Fruit fly (Drosophila melanogaster) whole organism, embryonic: ENCODE results near the gene Datp.
A peak's percentile ranks its signal among the peaks of the same experiment; 100 is the strongest.

ENCODE experiments used
- C15 ChIP-seq: fragments of 200-800 bp; sonication (Bioruptor generic); IDR thresholded peaks from 3 replicates; pipeline ENCODE4 v1.3.6; 2022; ENCODE audit warnings: missing biosample characterization, missing genetic modification characterization
- CG11723 ChIP-seq: fragments of 200-800 bp; sonication (Bioruptor generic); optimal IDR thresholded peaks from 2 replicates; lab custom pipeline; 2017; ENCODE audit warnings: missing biosample characterization, mild to moderate bottlenecking, missing genetic modification characterization
- CG12219 ChIP-seq: fragments of 200-800 bp; sonication (Bioruptor generic); optimal IDR thresholded peaks from 3 replicates; lab custom pipeline; 2018; ENCODE audit warnings: missing biosample characterization, mild to moderate bottlenecking, missing genetic modification characterization
- CG13624 ChIP-seq: fragments of 200-800 bp; sonication (Bioruptor generic); optimal IDR thresholded peaks from 2 replicates; lab custom pipeline; 2016; ENCODE audit warnings: missing biosample characterization, missing genetic modification characterization
- CG14050 ChIP-seq: fragments of 200-800 bp; sonication (Bioruptor generic); IDR thresholded peaks from 3 replicates; pipeline ENCODE4 v1.3.6; 2022; ENCODE audit warnings: missing biosample characterization, missing genetic modification characterization
- CG14860 ChIP-seq: fragments of 200-800 bp; sonication (Bioruptor generic); IDR thresholded peaks from 3 replicates; pipeline ENCODE4 v1.3.6; 2022; ENCODE audit warnings: missing biosample characterization, missing genetic modification characterization; ENCODE audit not compliant: partially characterized antibody
- CG15696 ChIP-seq: fragments of 200-800 bp; sonication (Bioruptor generic); optimal IDR thresholded peaks from 2 replicates; lab custom pipeline; 2019; ENCODE audit warnings: missing biosample characterization, mild to moderate bottlenecking, missing genetic modification characterization, moderate library complexity
- CG16813 ChIP-seq: fragments of 200-800 bp; sonication (Bioruptor generic); IDR thresholded peaks from 3 replicates; pipeline ENCODE4 v1.3.6; 2022; ENCODE audit warnings: missing biosample characterization, missing genetic modification characterization; ENCODE audit not compliant: partially characterized antibody
- CG2202 ChIP-seq: fragments of 200-800 bp; sonication (Bioruptor generic); optimal IDR thresholded peaks from 2 replicates; lab custom pipeline; 2018; ENCODE audit warnings: missing biosample characterization, mild to moderate bottlenecking, missing genetic modification characterization
- CG30431 ChIP-seq: fragments of 200-800 bp; sonication (Bioruptor generic); optimal IDR thresholded peaks from 2 replicates; lab custom pipeline; 2017; ENCODE audit warnings: missing biosample characterization, missing genetic modification characterization
- CG3065 ChIP-seq: fragments of 200-800 bp; sonication (Bioruptor generic); optimal IDR thresholded peaks from 2 replicates; lab custom pipeline; 2016; ENCODE audit warnings: missing biosample characterization, missing genetic modification characterization
- CG32532 ChIP-seq: fragments of 200-800 bp; sonication (Bioruptor generic); IDR thresholded peaks from 2 replicates; pipeline ENCODE4 v1.3.6; 2022; ENCODE audit warnings: missing biosample characterization, missing genetic modification characterization
- CG32767 ChIP-seq: fragments of 200-800 bp; sonication (Bioruptor generic); IDR thresholded peaks from 2 replicates; pipeline ENCODE4 v1.3.6; 2022; ENCODE audit warnings: missing biosample characterization, missing genetic modification characterization
- CG3995 ChIP-seq: fragments of 200-800 bp; sonication (Bioruptor generic); optimal IDR thresholded peaks from 3 replicates; lab custom pipeline; 2016; ENCODE audit warnings: missing biosample characterization, missing genetic modification characterization
- CG4328 ChIP-seq: fragments of 200-800 bp; sonication (Bioruptor generic); optimal IDR thresholded peaks from 3 replicates; lab custom pipeline; 2017; ENCODE audit warnings: missing biosample characterization, missing genetic modification reagents, missing genetic modification characterization
- CG6254 ChIP-seq: fragments of 200-800 bp; sonication (Bioruptor generic); optimal IDR thresholded peaks from 3 replicates; lab custom pipeline; 2017; ENCODE audit warnings: mild to moderate bottlenecking, missing biosample characterization, missing genetic modification reagents, missing genetic modification characterization
- CG6765 ChIP-seq: fragments of 200-800 bp; sonication (Bioruptor generic); optimal IDR thresholded peaks from 3 replicates; lab custom pipeline; 2017; ENCODE audit warnings: missing biosample characterization, mild to moderate bottlenecking, missing genetic modification characterization
- CG8388 ChIP-seq: fragments of 200-800 bp; sonication (Bioruptor generic); optimal IDR thresholded peaks from 2 replicates; lab custom pipeline; 2019; ENCODE audit warnings: missing biosample characterization, mild to moderate bottlenecking, missing genetic modification characterization, moderate library complexity
- CG9817 ChIP-seq: fragments of 200-800 bp; sonication (Bioruptor generic); optimal IDR thresholded peaks from 2 replicates; lab custom pipeline; 2018; ENCODE audit warnings: missing biosample characterization, mild to moderate bottlenecking, missing genetic modification characterization, moderate library complexity
- CoRest ChIP-seq: fragments of 200-800 bp; sonication (Bioruptor generic); optimal IDR thresholded peaks from 3 replicates; lab custom pipeline; 2018; ENCODE audit warnings: missing biosample characterization, mild to moderate bottlenecking, missing genetic modification characterization, moderate library complexity
- E2f2 ChIP-seq: fragments of 200-800 bp; sonication (Bioruptor generic); IDR thresholded peaks from 2 replicates; pipeline ENCODE4 v1.3.6; 2022; ENCODE audit warnings: missing biosample characterization, missing genetic modification characterization
- Lpt ChIP-seq: fragments of >200 bp; optimal IDR thresholded peaks from 2 replicates; lab custom pipeline; 2018; ENCODE audit warnings: missing biosample characterization, missing genetic modification characterization
- MBD-R2 ChIP-seq: fragments of 200-800 bp; sonication (Bioruptor generic); IDR thresholded peaks from 2 replicates; pipeline ENCODE4 v1.3.6; 2022; ENCODE audit warnings: missing biosample characterization, missing genetic modification characterization
- Ssrp ChIP-seq: fragments of 200-800 bp; sonication (Bioruptor generic); optimal IDR thresholded peaks from 2 replicates; lab custom pipeline; 2018; ENCODE audit warnings: missing biosample characterization, mild to moderate bottlenecking, missing genetic modification characterization, moderate library complexity
- Trl ChIP-seq, 3 experiments: fragments of >200 bp in 2 of 3; fragments of 200-800 bp in 1 of 3; sonication (Bioruptor generic) in 1 of 3; optimal IDR thresholded peaks; 2 replicates in 1 of 3; 3 replicates in 2 of 3; lab custom pipeline; 2016 to 2017; ENCODE audit warnings: missing biosample characterization in 1 of 3, missing genetic modification characterization in 1 of 3
- az2 ChIP-seq: fragments of 200-800 bp; sonication (Bioruptor generic); optimal IDR thresholded peaks from 3 replicates; lab custom pipeline; 2016; ENCODE audit warnings: missing biosample characterization, missing genetic modification characterization
- bbx ChIP-seq: fragments of 200-800 bp; sonication (Bioruptor generic); IDR thresholded peaks from 2 replicates; pipeline ENCODE4 v1.3.6; 2022; ENCODE audit warnings: missing biosample characterization, missing genetic modification characterization; ENCODE audit not compliant: partially characterized antibody
- bcd ChIP-seq: fragments of 200-800 bp; sonication (Bioruptor generic); optimal IDR thresholded peaks from 2 replicates; lab custom pipeline; 2017; ENCODE audit warnings: missing biosample characterization, mild to moderate bottlenecking, missing genetic modification characterization
- bigmax ChIP-seq: fragments of 200-800 bp; sonication (Bioruptor generic); optimal IDR thresholded peaks from 2 replicates; lab custom pipeline; 2018; ENCODE audit warnings: missing biosample characterization, mild to moderate bottlenecking, missing genetic modification characterization
- cas ChIP-seq: fragments of 200-800 bp; sonication (Bioruptor generic); IDR thresholded peaks from 2 replicates; pipeline ENCODE4 v1.3.6; 2022; ENCODE audit warnings: missing biosample characterization, missing genetic modification characterization
- caup ChIP-seq: fragments of 200-800 bp; sonication (Bioruptor generic); optimal IDR thresholded peaks from 3 replicates; lab custom pipeline; 2017; ENCODE audit warnings: missing biosample characterization, mild to moderate bottlenecking, missing genetic modification characterization, moderate library complexity; ENCODE audit not compliant: severe bottlenecking
- chif ChIP-seq, 2 experiments: fragments of 200-800 bp; sonication (Bioruptor generic); optimal IDR thresholded peaks; 3 replicates each; lab custom pipeline; 2016; ENCODE audit warnings: missing biosample characterization in 2 of 2, missing genetic modification characterization in 2 of 2
- chm ChIP-seq: fragments of 200-800 bp; sonication (Bioruptor generic); IDR thresholded peaks from 2 replicates; pipeline ENCODE4 v1.3.6; 2022; ENCODE audit warnings: missing biosample characterization, missing genetic modification characterization
- chn ChIP-seq: fragments of 200-800 bp; sonication (Bioruptor generic); optimal IDR thresholded peaks from 2 replicates; lab custom pipeline; 2016; ENCODE audit warnings: missing biosample characterization, missing genetic modification characterization
- da ChIP-seq: fragments of 200-800 bp; sonication (Bioruptor generic); optimal IDR thresholded peaks from 2 replicates; lab custom pipeline; 2016; ENCODE audit warnings: missing biosample characterization, missing genetic modification characterization
- dan ChIP-seq: fragments of 200-800 bp; sonication (Bioruptor generic); IDR thresholded peaks from 2 replicates; pipeline ENCODE4 v1.3.6; 2022; ENCODE audit warnings: missing biosample characterization, missing genetic modification characterization
- eve ChIP-seq, 2 experiments: fragments of >200 bp; optimal IDR thresholded peaks; 2 replicates each; lab custom pipeline; 2017; ENCODE audit warnings: missing biosample characterization in 2 of 2, missing genetic modification characterization in 2 of 2
- hbn ChIP-seq: fragments of 200-800 bp; sonication (Bioruptor generic); IDR thresholded peaks from 2 replicates; pipeline ENCODE4 v1.3.6; 2022; ENCODE audit warnings: missing biosample characterization, missing genetic modification characterization; ENCODE audit not compliant: partially characterized antibody
- inv ChIP-seq: fragments of 200-800 bp; sonication (Bioruptor generic); IDR thresholded peaks from 2 replicates; pipeline ENCODE4 v1.3.6; 2022; ENCODE audit warnings: missing biosample characterization, missing genetic modification characterization; ENCODE audit not compliant: partially characterized antibody
- jigr1 ChIP-seq: fragments of 200-800 bp; sonication (Bioruptor generic); IDR thresholded peaks from 3 replicates; pipeline ENCODE4 v1.3.6; 2022; ENCODE audit warnings: missing biosample characterization, missing genetic modification characterization
- lov ChIP-seq, 2 experiments: fragments of 200-800 bp in 1 of 2; fragments of >200 bp in 1 of 2; sonication (Bioruptor generic) in 1 of 2; IDR thresholded peaks in 1 of 2; optimal IDR thresholded peaks in 1 of 2; 2 replicates in 1 of 2; 3 replicates in 1 of 2; pipeline versions ENCODE4 v1.3.6 to Lab custom; 2017 to 2022; ENCODE audit warnings: missing biosample characterization in 1 of 2, missing genetic modification characterization in 1 of 2
- otp ChIP-seq: fragments of 200-800 bp; sonication (Bioruptor generic); IDR thresholded peaks from 3 replicates; pipeline ENCODE4, ENCODE4 v1.3.6; 2022; ENCODE audit warnings: missing biosample characterization, missing genetic modification characterization
- psq ChIP-seq: fragments of 200-800 bp; sonication (Bioruptor generic); optimal IDR thresholded peaks from 2 replicates; lab custom pipeline; 2017; ENCODE audit warnings: missing biosample characterization, missing genetic modification characterization
- repo ChIP-seq: fragments of 200-800 bp; sonication (Bioruptor generic); optimal IDR thresholded peaks from 2 replicates; lab custom pipeline; 2016; ENCODE audit warnings: missing biosample characterization, missing genetic modification characterization
- salm ChIP-seq: fragments of 200-800 bp; sonication (Bioruptor generic); optimal IDR thresholded peaks from 2 replicates; lab custom pipeline; 2018; ENCODE audit warnings: missing biosample characterization, mild to moderate bottlenecking, missing genetic modification characterization
- slbo ChIP-seq: fragments of 200-800 bp; sonication (Bioruptor generic); IDR thresholded peaks from 2 replicates; pipeline ENCODE4 v1.3.6; 2022; ENCODE audit warnings: missing biosample characterization, missing genetic modification characterization
- so ChIP-seq: fragments of 200-800 bp; sonication (Bioruptor generic); IDR thresholded peaks from 3 replicates; pipeline ENCODE4 v1.3.6; 2022; ENCODE audit warnings: missing biosample characterization, missing genetic modification characterization
- sr ChIP-seq: fragments of 200-800 bp; sonication (Bioruptor generic); IDR thresholded peaks from 3 replicates; pipeline ENCODE4 v1.3.6; 2022; ENCODE audit warnings: missing biosample characterization, missing genetic modification characterization
- trh ChIP-seq: fragments of 200-800 bp; sonication (Bioruptor generic); optimal IDR thresholded peaks from 2 replicates; lab custom pipeline; 2016; ENCODE audit warnings: missing biosample characterization, missing genetic modification characterization
- wor ChIP-seq: fragments of 200-800 bp; sonication (Bioruptor generic); IDR thresholded peaks from 2 replicates; pipeline ENCODE4 v1.3.6; 2022; ENCODE audit warnings: missing biosample characterization, missing genetic modification characterization
- zen ChIP-seq: fragments of 200-800 bp; sonication (Bioruptor generic); optimal IDR thresholded peaks from 3 replicates; lab custom pipeline; 2018; ENCODE audit warnings: missing biosample characterization, mild to moderate bottlenecking, missing genetic modification characterization, moderate library complexity

The Datp gene

dm6 chr2L:9911783-9912182 lies 26.8 kb downstream of the Datp start (continued):
- TF ChIP-seq CG2202 (tag; lab: Kevin White, UChicago) (no peak), CG12219 (GFP tag; lab: Kevin White, UChicago) (no peak), CG9817 (tag; lab: Kevin White, UChicago) (no peak), Lpt (GFP tag; lab: Kevin White, UChicago) (no peak), CG15696 (tag; lab: Kevin White, UChicago) (no peak), chm (GFP tag; lab: Robert Waterston, UW) (no peak), jigr1 (no peak), slbo (peak; percentile 74), zen (no peak), E2f2 (GFP tag; lab: Robert Waterston, UW) (no peak; the same call in 1 of the 2 replicates), CG11723 (no peak), CG16813 (GFP tag; lab: Robert Waterston, UW) (no peak), CG32532 (GFP tag; lab: Robert Waterston, UW) (peak; percentile 15; the same call in 1 of the 2 replicates), sr (GFP tag; lab: Robert Waterston, UW) (no peak), CG14860 (no peak), trh (GFP tag; lab: Kevin White, UChicago) (no peak), caup (no peak), CG13624 (GFP tag; lab: Kevin White, UChicago) (no peak), bigmax (GFP tag; lab: Kevin White, UChicago) (no peak), otp (GFP tag; lab: Robert Waterston, UW) (no peak), CG6254 (no peak), chif (GFP tag; optimal IDR thresholded peaks at IDR 0.05; lab: Kevin White, UChicago) (no peak), CG3995 (GFP tag; lab: Kevin White, UChicago) (peak; percentile 88), bcd (no peak), MBD-R2 (peak; percentile 22), da (GFP tag; lab: Kevin White, UChicago) (no peak), salm (tag; lab: Kevin White, UChicago) (no peak), lov (optimal IDR thresholded peaks at IDR 0.05; lab: Kevin White, UChicago) (no peak), lov (GFP tag; IDR thresholded peaks at IDR 0.05; lab: Robert Waterston, UW) (0 out of 3 replicates have a peak, but pooled peaks have one; percentile 10), repo (GFP tag; lab: Kevin White, UChicago) (no peak), CG8388 (peak; percentile 41), Ssrp (no peak), az2 (no peak), cas (GFP tag; lab: Robert Waterston, UW) (no peak), CG32767 (no peak), Trl (optimal IDR thresholded peaks at IDR 0.05; lab: Kevin White, UChicago) (no peak), Trl (GFP tag; optimal IDR thresholded peaks at IDR 0.05; lab: Kevin White, UChicago) (peak; percentile 38), CoRest (tag; lab: Kevin White, UChicago) (no peak), C15 (GFP tag; lab: Robert Waterston, UW) (no peak), hbn (GFP tag; lab: Robert Waterston, UW) (no peak), inv (GFP tag; lab: Robert Waterston, UW) (no peak), CG3065 (GFP tag; lab: Kevin White, UChicago) (no peak), eve (GFP tag; optimal IDR thresholded peaks at IDR 0.05; lab: Kevin White, UChicago) (no peak), bbx (GFP tag; lab: Robert Waterston, UW) (no peak), CG4328 (no peak), so (GFP tag; lab: Robert Waterston, UW) (no peak), wor (GFP tag; lab: Robert Waterston, UW) (no peak), CG14050 (GFP tag; lab: Robert Waterston, UW) (no peak), dan (GFP tag; lab: Robert Waterston, UW) (no peak), chn (peak; percentile 2), CG6765 (GFP tag; lab: Kevin White, UChicago) (no peak), psq (GFP tag; lab: Kevin White, UChicago) (no peak), CG30431 (GFP tag; lab: Kevin White, UChicago) (no peak)
